Worm (Caenorhabditis elegans) whole organism, L4 larva: ENCODE data around the gene hmg-5.
A peak's percentile ranks its signal among the peaks of the same experiment; 100 is the strongest.

Experiments used
- F10B5.3 ChIP-seq: sonication (generic microtip); optimal IDR thresholded peaks from 2 replicates; lab custom pipeline; 2016; ENCODE audit warnings: mild to moderate bottlenecking, missing genetic modification characterization, missing compliant biosample characterization
- ZK546.5 ChIP-seq, 2 experiments: sonication (generic microtip); optimal IDR thresholded peaks; 2 replicates each; lab custom pipeline; 2017; ENCODE audit warnings: missing biosample characterization in 2 of 2, missing genetic modification characterization in 2 of 2
- ces-1 ChIP-seq: fragments of 150-350 bp; sonication (generic microtip); optimal IDR thresholded peaks from 4 replicates; lab custom pipeline; 2014; ENCODE audit warnings: missing biosample characterization, missing genetic modification reagents, missing genetic modification characterization
- daf-12 ChIP-seq: fragments of 150-350 bp; optimal IDR thresholded peaks from 2 replicates; lab custom pipeline; 2014; ENCODE audit warnings: missing biosample characterization, missing genetic modification reagents, missing genetic modification characterization
- lin-1 ChIP-seq: fragments of 200-800 bp; sonication (Bioruptor generic); IDR thresholded peaks from 2 replicates; pipeline ENCODE4 v1.3.6; 2022; ENCODE audit warnings: missing genetic modification reagents, missing genetic modification characterization, missing compliant biosample characterization
- nhr-237 ChIP-seq: sonication (generic microtip); optimal IDR thresholded peaks from 2 replicates; lab custom pipeline; 2017; ENCODE audit warnings: missing biosample characterization, missing genetic modification characterization
- sdz-12 ChIP-seq: fragments of 200-800 bp; sonication (Bioruptor generic); optimal IDR thresholded peaks from 2 replicates; lab custom pipeline; 2018; ENCODE audit warnings: mild to moderate bottlenecking, missing genetic modification characterization, missing compliant biosample characterization
- snpc-4 ChIP-seq: fragments of 150-350 bp; optimal IDR thresholded peaks from 2 replicates; lab custom pipeline; 2014; ENCODE audit warnings: missing biosample characterization, missing genetic modification characterization
- unc-62 ChIP-seq, 3 experiments: fragments of 150-350 bp in 1 of 3; sonication (generic microtip); optimal IDR thresholded peaks in 2 of 3; peaks in 1 of 3; 1 replicate in 1 of 3; 2 replicates in 2 of 3; lab custom pipeline; 2014 to 2017; ENCODE audit warnings: missing biosample characterization in 3 of 3, missing genetic modification characterization in 3 of 3, missing genetic modification reagents in 3 of 3, missing genotype in 1 of 3

ce11 chrIV:7608111-7608510, 37.9 kb downstream of the hmg-5 start:
- TF ChIP-seq nhr-237 (tag; lab: Kevin White, UChicago) (no peak), F10B5.3 (tag; lab: Kevin White, UChicago) (no peak), lin-1 (GFP tag; lab: Robert Waterston, UW) (no peak), snpc-4 (tag; lab: Kevin White, UChicago) (no peak), ZK546.5 (tag; optimal IDR thresholded peaks at IDR 0.05; lab: Kevin White, UChicago) (no peak), ces-1 (no peak), sdz-12 (GFP tag; lab: Kevin White, UChicago) (no peak), unc-62 (GFP tag; optimal IDR thresholded peaks at IDR 0.05 in 1 of 2; lab: Kevin White, UChicago) (peak in 1 of 2 experiments; percentile 90), unc-62 (tag; optimal IDR thresholded peaks at IDR 0.05; lab: Kevin White, UChicago) (no peak), daf-12 (tag; lab: Kevin White, UChicago) (no peak)
